Worm (Caenorhabditis elegans): ENCODE measurements around the gene asm-2.

The asm-2 gene

DNA sequence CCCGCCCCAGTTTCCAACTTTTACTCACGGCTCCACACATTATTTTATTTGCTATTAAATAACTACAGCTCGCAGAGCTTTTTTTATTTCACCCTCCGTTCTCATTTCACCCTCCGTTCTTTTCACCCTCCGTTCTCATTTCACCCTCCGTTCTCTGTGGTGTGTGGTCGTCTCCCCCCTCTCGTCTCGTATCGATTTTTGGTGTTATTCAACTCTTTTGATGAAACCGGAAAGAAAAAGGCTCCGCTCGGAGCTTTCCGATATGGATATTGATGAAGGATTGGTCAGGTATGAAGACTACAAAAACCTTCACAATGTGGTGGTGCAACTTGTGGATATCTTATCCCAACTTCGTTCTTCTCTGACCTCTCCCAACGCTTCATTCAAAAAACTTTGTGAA lies 33.5 kb downstream of the asm-2 start:
- TF ChIP-seq bed-3 (GFP tag; optimal IDR thresholded peaks at IDR 0.05) (no peak), unc-120 (tag; optimal IDR thresholded peaks at IDR 0.05; ENCODE audit: poor library complexity, severe bottlenecking) (no peak), lsy-2 (tag; optimal IDR thresholded peaks at IDR 0.05) (no peak), lin-32 (GFP tag; optimal IDR thresholded peaks at IDR 0.05) (no peak), sem-2 (GFP tag; optimal IDR thresholded peaks at IDR 0.05) (no peak), mep-1 (tag; optimal IDR thresholded peaks at IDR 0.05) (no peak), unc-62 (GFP tag; optimal IDR thresholded peaks at IDR 0.05) (no peak), ztf-11 (tag; optimal IDR thresholded peaks at IDR 0.05) (no peak), nhr-76 (tag; optimal IDR thresholded peaks at IDR 0.05) (no peak), ces-1 (GFP tag; optimal IDR thresholded peaks at IDR 0.05) (no peak), mab-5 (tag; optimal IDR thresholded peaks at IDR 0.05) (no peak), M03D4.4 (tag; optimal IDR thresholded peaks at IDR 0.05) (no peak), ceh-43 (GFP tag; optimal IDR thresholded peaks at IDR 0.05) (no peak), hlh-1 (tag; optimal IDR thresholded peaks at IDR 0.05) (no peak), nhr-237 (tag; optimal IDR thresholded peaks at IDR 0.05) (no peak)

DNA sequence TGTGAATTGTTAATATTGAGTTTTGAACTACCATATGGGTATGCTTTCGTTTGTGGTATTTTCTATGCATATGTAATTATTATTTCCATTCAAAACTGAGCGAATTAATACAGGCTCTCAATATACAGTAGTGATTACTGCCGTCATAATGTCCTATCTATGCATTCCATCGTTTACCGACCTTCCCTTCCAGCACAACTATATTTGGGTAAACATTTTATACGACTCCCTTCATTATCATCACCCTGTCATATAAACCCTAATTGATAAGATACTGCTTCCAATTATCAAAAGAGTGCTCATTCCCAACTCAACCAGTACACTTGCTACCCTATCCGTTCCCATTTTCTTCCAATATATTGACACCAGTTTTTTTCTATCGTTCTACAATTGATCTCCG lies 34.1 kb downstream of the asm-2 start:
- TF ChIP-seq mab-5 (tag; optimal IDR thresholded peaks at IDR 0.05), result no peak

ce11 chrX:11287617-11288016 lies 36.4 kb downstream of the asm-2 start, which contains the start of gene F38B2.4:
Gene F38B2.4 (minus strand): TSS chrX:11287717.
- TF ChIP-seq lin-32 (GFP tag; optimal IDR thresholded peaks at IDR 0.05) (no peak), bed-3 (GFP tag; optimal IDR thresholded peaks at IDR 0.05) (no peak), nhr-2 (tag; optimal IDR thresholded peaks at IDR 0.05) (no peak), mep-1 (tag; optimal IDR thresholded peaks at IDR 0.05) (no peak)

- TF ChIP-seq sem-2 (GFP tag; optimal IDR thresholded peaks at IDR 0.05) (no peak), elt-3 (tag; optimal IDR thresholded peaks at IDR 0.05) (no peak), lin-13 (tag; optimal IDR thresholded peaks at IDR 0.05) (no peak), unc-39 (tag; optimal IDR thresholded peaks at IDR 0.05) (no peak), flh-1 (GFP tag; optimal IDR thresholded peaks at IDR 0.05) (no peak), nhr-12 (tag; optimal IDR thresholded peaks at IDR 0.05) (no peak), ham-2 (GFP tag; optimal IDR thresholded peaks at IDR 0.05) (no peak), ceh-83 (GFP tag; optimal IDR thresholded peaks at IDR 0.05) (no peak), blmp-1 (tag; optimal IDR thresholded peaks at IDR 0.05) (no peak), mab-5 (tag; optimal IDR thresholded peaks at IDR 0.05) (no peak), ceh-43 (GFP tag; optimal IDR thresholded peaks at IDR 0.05) (no peak), sptf-1 (tag; optimal IDR thresholded peaks at IDR 0.05) (no peak), pha-4 (tag; optimal IDR thresholded peaks at IDR 0.05) (no peak), bed-3 (GFP tag; optimal IDR thresholded peaks at IDR 0.05) (no peak), lsy-2 (tag; optimal IDR thresholded peaks at IDR 0.05) (no peak), elt-1 (tag; optimal IDR thresholded peaks at IDR 0.05; ENCODE audit: borderline replicate concordance, insufficient read depth) (no peak), M03D4.4 (tag; optimal IDR thresholded peaks at IDR 0.05) (no peak), nhr-237 (tag; optimal IDR thresholded peaks at IDR 0.05) (no peak), unc-120 (tag; optimal IDR thresholded peaks at IDR 0.05; ENCODE audit: poor library complexity, severe bottlenecking) (no peak), mep-1 (tag; optimal IDR thresholded peaks at IDR 0.05) (no peak)
Observed at ce11 chrX:11286246-11286645, 37.8 kb downstream of the asm-2 start, which contains the start of gene F38B2.3. Gene F38B2.3 (minus strand): TSS chrX:11286346.

DNA sequence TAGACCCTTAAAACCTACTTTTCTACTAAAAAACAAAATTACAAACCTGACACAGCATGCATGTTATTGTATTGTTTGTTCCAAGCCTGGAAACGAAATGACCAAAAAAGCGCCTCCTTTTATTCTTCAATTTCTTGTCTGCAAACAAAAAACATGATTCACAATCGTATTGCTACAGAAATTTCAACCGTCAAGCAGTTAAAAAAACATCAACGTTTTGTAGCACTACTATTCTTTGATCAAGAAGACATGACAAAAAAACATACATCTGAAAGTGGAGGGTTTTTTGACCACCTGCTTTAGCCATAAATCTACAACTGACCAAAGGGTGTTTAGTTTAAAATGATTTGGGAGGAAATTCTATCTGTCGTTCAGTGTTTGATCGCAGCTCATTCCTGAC lies 42.9 kb downstream of the asm-2 start, which contains the start of gene F38B2.6:
TSS of gene F38B2.6 (minus strand) at position 101 of the 400 bp plus-strand sequence.
- TF ChIP-seq flh-1 (GFP tag; optimal IDR thresholded peaks at IDR 0.05), result no peak
- TF ChIP-seq ztf-11 (tag; optimal IDR thresholded peaks at IDR 0.05), result no peak
- TF ChIP-seq bed-3 (GFP tag; optimal IDR thresholded peaks at IDR 0.05), result no peak
- no peak for TF ChIP-seq pha-4 (tag; optimal IDR thresholded peaks at IDR 0.05)

ce11 chrX:11279276-11279675 lies 44.8 kb downstream of the asm-2 start, which contains the start of gene F38B2.2:
Gene F38B2.2 (minus strand): TSS chrX:11279376.
- TF ChIP-seq ces-1 (GFP tag; optimal IDR thresholded peaks at IDR 0.05), result no peak
- TF ChIP-seq unc-120 (tag; optimal IDR thresholded peaks at IDR 0.05; ENCODE audit: poor library complexity, severe bottlenecking), result no peak
- TF ChIP-seq ham-2 (GFP tag; optimal IDR thresholded peaks at IDR 0.05), result no peak
